Fruit fly (Drosophila melanogaster) whole organism, embryonic: ENCODE results near the gene Ptpmeg2.

Experiments used
- CG12071 ChIP-seq: fragments of 200-800 bp; sonication (Bioruptor generic); optimal IDR thresholded peaks from 3 replicates; lab custom pipeline; 2018; ENCODE audit warnings: missing biosample characterization, mild to moderate bottlenecking, missing genetic modification characterization
- Gsc ChIP-seq: fragments of 200-800 bp; sonication (Bioruptor generic); IDR thresholded peaks from 2 replicates; pipeline ENCODE4 v1.3.6; 2022; ENCODE audit warnings: missing biosample characterization, missing genetic modification characterization
- MESR4 ChIP-seq: fragments of 200-800 bp; sonication (Bioruptor generic); optimal IDR thresholded peaks from 2 replicates; lab custom pipeline; 2018; ENCODE audit warnings: missing biosample characterization, mild to moderate bottlenecking, missing genetic modification characterization, moderate library complexity
- NC2α ChIP-seq: fragments of 200-800 bp; sonication (Bioruptor generic); optimal IDR thresholded peaks from 2 replicates; lab custom pipeline; 2016; ENCODE audit warnings: missing biosample characterization, missing genetic modification characterization
- Pdp1 ChIP-seq, 2 experiments: fragments of 200-800 bp; sonication (Bioruptor generic); optimal IDR thresholded peaks; 3 replicates each; lab custom pipeline; 2016; ENCODE audit warnings: missing biosample characterization in 2 of 2, missing genetic modification characterization in 2 of 2, mild to moderate bottlenecking in 1 of 2, moderate library complexity in 1 of 2
- Tbp ChIP-seq: fragments of >200 bp; optimal IDR thresholded peaks from 2 replicates; lab custom pipeline; 2018; ENCODE audit warnings: missing biosample characterization, missing genetic modification characterization
- kay ChIP-seq: fragments of 200-800 bp; sonication (Bioruptor generic); optimal IDR thresholded peaks from 2 replicates; lab custom pipeline; 2016; ENCODE audit warnings: missing biosample characterization, missing genetic modification characterization
- ro ChIP-seq: fragments of 200-800 bp; sonication (Bioruptor generic); IDR thresholded peaks from 2 replicates; pipeline ENCODE4 v1.3.6; 2022; ENCODE audit warnings: missing biosample characterization, missing genetic modification characterization
- sna ChIP-seq: fragments of 200-800 bp; sonication (Bioruptor generic); IDR thresholded peaks from 2 replicates; pipeline ENCODE4 v1.3.6; 2022; ENCODE audit warnings: missing biosample characterization, missing genetic modification characterization; ENCODE audit not compliant: partially characterized antibody

DNA sequence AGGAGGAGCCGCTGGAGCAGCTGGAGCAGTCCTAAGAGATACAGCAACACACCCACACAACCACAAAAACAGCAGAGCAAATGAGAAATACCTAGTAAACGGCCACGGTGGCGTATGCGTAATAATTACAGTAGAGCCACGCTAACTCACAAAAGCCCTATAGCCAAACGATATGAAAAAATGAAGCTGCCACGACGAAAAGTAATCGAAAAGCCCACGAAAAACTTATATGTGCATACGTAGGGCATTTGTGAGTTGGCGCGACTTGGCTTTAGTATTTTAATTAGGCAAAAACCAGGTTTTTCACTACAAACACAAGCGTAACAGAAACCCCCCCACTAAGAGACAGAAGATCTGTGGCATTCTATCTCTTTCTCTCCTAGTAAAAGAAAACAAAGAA, 71.1 kb downstream of the Ptpmeg2 start:
- TF ChIP-seq Tbp (no peak), CG12071 (GFP tag; lab: Kevin White, UChicago) (no peak), sna (no peak), Gsc (GFP tag; lab: Robert Waterston, UW) (no peak), NC2α (no peak), kay (GFP tag; lab: Kevin White, UChicago) (no peak), ro (no peak), Pdp1 (GFP tag; optimal IDR thresholded peaks at IDR 0.05; lab: Kevin White, UChicago) (peak; percentile 16 to 40), MESR4 (GFP tag; lab: Kevin White, UChicago) (no peak)
